Worm (Caenorhabditis elegans): ENCODE results near the gene F19B10.4.

- TF ChIP-seq W03F9.2 (tag; optimal IDR thresholded peaks at IDR 0.05) (no peak), him-1 (tag; optimal IDR thresholded peaks at IDR 0.05) (no peak)
Measured at ce11 chrII:3709255-3709654, 49.4 kb downstream of the F19B10.4 start, which contains the start of gene srx-110.
